Fruit fly (Drosophila melanogaster) whole organism, wandering third instar larva: Measurements from ENCODE around the gene CG34345.

Experiments
- Dfd ChIP-seq: fragments of >200 bp; optimal IDR thresholded peaks from 2 replicates; lab custom pipeline; 2017; ENCODE audit warnings: missing biosample characterization, missing genetic modification characterization
- Hr78 ChIP-seq: fragments of >200 bp; optimal IDR thresholded peaks from 2 replicates; lab custom pipeline; 2017; ENCODE audit warnings: missing biosample characterization, missing genetic modification characterization
- br ChIP-seq: fragments of 200-800 bp; sonication (Bioruptor generic); optimal IDR thresholded peaks from 2 replicates; lab custom pipeline; 2016; ENCODE audit warnings: missing biosample characterization, missing genetic modification characterization
- dsf ChIP-seq: sonication (Bioruptor generic); optimal IDR thresholded peaks from 2 replicates; lab custom pipeline; 2016; ENCODE audit warnings: missing biosample characterization, missing genetic modification characterization, borderline replicate concordance
- h ChIP-seq: fragments of 200-800 bp; sonication (Bioruptor generic); optimal IDR thresholded peaks from 3 replicates; lab custom pipeline; 2016; ENCODE audit warnings: missing biosample characterization, mild to moderate bottlenecking, missing genetic modification characterization
- jim ChIP-seq: fragments of 175-275, 200-325 bp; sonication (Bioruptor generic); optimal IDR thresholded peaks from 2 replicates; lab custom pipeline; 2016; ENCODE audit warnings: missing biosample characterization, mild to moderate bottlenecking, missing genetic modification characterization
- pan ChIP-seq: fragments of >200 bp; optimal IDR thresholded peaks from 2 replicates; lab custom pipeline; 2017

DNA sequence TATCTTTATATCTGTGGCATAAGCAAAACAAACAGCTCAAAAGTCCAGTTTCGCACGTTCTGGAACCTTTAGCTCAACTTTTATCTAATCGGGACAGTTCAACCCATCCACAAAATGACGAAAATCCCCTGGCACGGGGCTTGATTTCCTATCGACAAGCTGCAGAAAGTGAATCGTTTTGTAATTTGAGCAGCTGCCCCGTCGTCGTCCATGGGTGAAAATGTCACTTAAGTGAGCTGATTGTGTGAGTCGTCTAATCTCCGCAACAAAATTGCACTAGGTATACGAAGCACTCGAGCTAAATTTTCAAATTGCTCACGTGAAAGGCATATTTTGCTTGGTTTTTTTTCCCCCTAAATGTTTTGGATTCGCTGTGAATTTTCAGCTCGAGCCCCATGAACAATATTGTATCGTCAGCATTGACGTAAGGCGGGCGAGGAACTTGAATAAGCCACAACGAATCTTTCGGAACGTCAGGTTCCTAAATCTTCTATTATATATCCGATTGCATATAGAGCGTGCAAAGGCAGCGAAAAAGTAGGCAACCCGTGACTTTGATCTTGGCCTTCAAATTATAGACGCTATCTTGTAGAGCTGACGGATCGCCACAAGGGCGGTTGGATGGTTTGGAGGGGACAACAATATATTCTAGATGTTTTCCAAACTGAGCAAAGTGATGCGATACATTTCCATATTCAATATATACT lies 8.5 kb upstream of the CG34345 start:
- TF ChIP-seq pan (lab: Kevin White, UChicago) (no peak), h (GFP tag; lab: Kevin White, UChicago) (peak; percentile 2), Dfd (GFP tag; lab: Kevin White, UChicago) (no peak), dsf (no peak), br (GFP tag; lab: Kevin White, UChicago) (no peak), jim (no peak), Hr78 (no peak)
